Worm (Caenorhabditis elegans) whole organism, late embryonic: Measurements from ENCODE around the gene pals-30.

Experiments used
- fkh-10 ChIP-seq: fragments of 150-350 bp; optimal IDR thresholded peaks from 2 replicates; lab custom pipeline; 2014; ENCODE audit warnings: missing biosample characterization, missing genetic modification reagents, missing genetic modification characterization
- lin-11 ChIP-seq: fragments of 200-800 bp; sonication (Bioruptor generic); optimal IDR thresholded peaks from 2 replicates; lab custom pipeline; 2018; ENCODE audit warnings: mild to moderate bottlenecking, missing genetic modification characterization, missing compliant biosample characterization
- nhr-11 ChIP-seq: fragments of 150-350 bp; optimal IDR thresholded peaks from 2 replicates; lab custom pipeline; 2014; ENCODE audit warnings: missing biosample characterization, missing genetic modification characterization

ce11 chrIV:14574282-14574869 lies 22.6 kb upstream of the pals-30 start, which contains the start of the genes Y57G11B.3 and Y57G11B.5:
- TF ChIP-seq lin-11 (tag; lab: Kevin White, UChicago) = no peak
- TF ChIP-seq fkh-10 = no peak
- no peak for TF ChIP-seq nhr-11 (tag; lab: Kevin White, UChicago)
